Fruit fly (Drosophila melanogaster) S2 (cell line): ENCODE data around the gene CG31832.

Experiments
- CG8478 ChIP-seq: fragments of >200 bp; optimal IDR thresholded peaks from 2 replicates; lab custom pipeline; 2018
- CTCF ChIP-seq, 2 experiments: fragments of >200 bp; optimal IDR thresholded peaks; 2 replicates each; lab custom pipeline; 2018

dm6 chr2L:15013523-15013922, 18.0 kb downstream of the CG31832 start:
- TF ChIP-seq CG8478 (lab: Kevin White, UChicago) (no peak), CTCF (optimal IDR thresholded peaks at IDR 0.05; lab: Kevin White, UChicago) (no peak)
